Worm (Caenorhabditis elegans): ENCODE data around the gene Y17D7B.10.

DNA sequence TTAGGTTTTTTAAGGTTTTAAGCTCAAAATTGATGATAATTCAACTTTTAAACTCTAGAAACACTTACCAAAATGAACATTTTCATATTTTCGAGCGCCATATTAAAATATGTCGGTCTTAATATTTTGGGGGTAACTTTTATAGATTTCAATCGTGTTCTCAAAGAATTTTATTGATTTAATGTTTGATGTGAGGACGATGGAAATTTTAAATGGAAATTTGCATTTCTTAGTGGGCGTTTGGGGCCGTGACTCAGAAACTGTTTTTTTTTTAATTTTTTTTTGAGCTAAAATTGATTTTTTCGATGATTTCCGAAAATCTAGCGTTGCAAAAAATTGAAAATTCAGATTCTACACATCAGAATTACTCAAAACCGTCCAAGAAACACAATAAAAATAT, 19.7 kb downstream of the Y17D7B.10 start, which contains the start of gene C54E10.10:
- no peak for TF ChIP-seq sox-4 (tag; optimal IDR thresholded peaks at IDR 0.05)
- no peak for TF ChIP-seq ama-1 (optimal IDR thresholded peaks at IDR 0.05)
